Worm (Caenorhabditis elegans) whole organism, L4 larva: Measurements from ENCODE around the gene ave-1.

Source experiments
- ZK546.5 ChIP-seq, 2 experiments: sonication (generic microtip); optimal IDR thresholded peaks; 2 replicates each; lab custom pipeline; 2017; ENCODE audit warnings: missing biosample characterization in 2 of 2, missing genetic modification characterization in 2 of 2
- egl-43 ChIP-seq: fragments of 200-800 bp; sonication (Bioruptor generic); IDR thresholded peaks from 2 replicates; pipeline ENCODE4 v1.3.6; 2022; ENCODE audit warnings: missing genetic modification reagents, missing genetic modification characterization, missing compliant biosample characterization
- lir-3 ChIP-seq: sonication (generic microtip); optimal IDR thresholded peaks from 2 replicates; lab custom pipeline; 2016; ENCODE audit warnings: mild to moderate bottlenecking, missing genetic modification characterization, missing compliant biosample characterization
- mep-1 ChIP-seq: fragments of 150-350 bp; sonication (generic microtip); optimal IDR thresholded peaks from 3 replicates; lab custom pipeline; 2014; ENCODE audit warnings: missing biosample characterization, missing genetic modification characterization
- nhr-28 ChIP-seq: fragments of 150-350 bp; optimal IDR thresholded peaks from 2 replicates; lab custom pipeline; 2014; ENCODE audit warnings: missing biosample characterization, missing genetic modification characterization
- pha-4 ChIP-seq, 2 experiments: fragments of 150-350 bp in 1 of 2; fragments of 200-800 bp in 1 of 2; sonication (Bioruptor generic) in 1 of 2; IDR thresholded peaks in 1 of 2; optimal IDR thresholded peaks in 1 of 2; 2 replicates each; pipeline versions ENCODE4 v1.3.6 to Lab custom; 2014 to 2022; ENCODE audit warnings: missing genetic modification characterization in 2 of 2, missing genetic modification reagents in 2 of 2, missing biosample characterization in 1 of 2, missing compliant biosample characterization in 1 of 2
- zag-1 ChIP-seq: fragments of 150-350 bp; optimal IDR thresholded peaks from 2 replicates; lab custom pipeline; 2014; ENCODE audit warnings: missing biosample characterization, missing genetic modification characterization

DNA sequence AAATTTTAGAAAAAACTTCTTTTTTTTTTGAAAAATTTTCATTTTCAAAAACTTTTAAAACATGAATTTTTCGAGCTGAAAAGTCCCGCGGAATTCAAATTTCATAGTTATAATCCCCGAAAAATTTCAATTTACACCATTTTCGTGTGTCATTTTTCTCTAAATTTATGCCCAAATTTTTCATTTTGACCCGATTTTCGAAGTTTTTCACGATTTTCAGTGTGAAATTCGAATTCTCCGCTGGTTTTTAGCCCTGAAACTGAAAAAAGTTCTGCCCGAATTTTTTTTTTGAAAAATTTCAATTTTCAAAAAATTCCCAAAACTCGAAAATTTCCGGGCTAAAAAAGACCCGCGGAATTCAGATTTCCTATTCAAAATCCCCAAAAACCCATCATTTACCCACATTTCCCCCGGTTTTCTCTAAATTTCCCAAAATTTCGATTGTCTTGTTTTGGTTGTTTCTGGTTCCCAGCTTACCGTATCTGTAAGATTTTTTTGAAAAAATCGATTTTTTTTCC is 13.0 kb upstream of the ave-1 start:
- no peak for TF ChIP-seq ZK546.5 (tag; optimal IDR thresholded peaks at IDR 0.05; lab: Kevin White, UChicago)
- no peak for TF ChIP-seq pha-4 (GFP tag; IDR thresholded peaks at IDR 0.05; lab: Robert Waterston, UW)
- no peak for TF ChIP-seq pha-4 (tag; optimal IDR thresholded peaks at IDR 0.05; lab: Kevin White, UChicago)
- no peak for TF ChIP-seq lir-3
- no peak for TF ChIP-seq zag-1 (tag; lab: Kevin White, UChicago)
- no peak for TF ChIP-seq egl-43 (GFP tag; lab: Robert Waterston, UW)
- no peak for TF ChIP-seq mep-1 (tag; lab: Kevin White, UChicago)
- TF ChIP-seq nhr-28: no peak
